Fruit fly (Drosophila melanogaster) whole organism, embryonic: ENCODE data around the gene CG17738.
A peak's percentile ranks its signal among the peaks of the same experiment; 100 is the strongest.

Experiments used
- BEAF-32 ChIP-seq: fragments of 200-800 bp; sonication (Bioruptor generic); optimal IDR thresholded peaks from 3 replicates; lab custom pipeline; 2017; ENCODE audit warnings: missing biosample characterization, missing genetic modification characterization, mild to moderate bottlenecking, moderate library complexity, missing genetic modification reagents
- CG16813 ChIP-seq: fragments of 200-800 bp; sonication (Bioruptor generic); IDR thresholded peaks from 3 replicates; pipeline ENCODE4 v1.3.6; 2022; ENCODE audit warnings: missing biosample characterization, missing genetic modification characterization; ENCODE audit not compliant: partially characterized antibody
- CG17361 ChIP-seq: fragments of 200-800 bp; sonication (Bioruptor generic); IDR thresholded peaks from 3 replicates; pipeline ENCODE4 v1.3.6; 2022; ENCODE audit warnings: missing biosample characterization, missing genetic modification characterization
- CG2116 ChIP-seq: fragments of 200-800 bp; sonication (Bioruptor generic); optimal IDR thresholded peaks from 3 replicates; lab custom pipeline; 2018; ENCODE audit warnings: missing biosample characterization, mild to moderate bottlenecking, missing genetic modification characterization
- CG3065 ChIP-seq: fragments of 200-800 bp; sonication (Bioruptor generic); optimal IDR thresholded peaks from 2 replicates; lab custom pipeline; 2016; ENCODE audit warnings: missing biosample characterization, missing genetic modification characterization
- CG31388 ChIP-seq: fragments of 200-800 bp; sonication (Bioruptor generic); optimal IDR thresholded peaks from 2 replicates; lab custom pipeline; 2016; ENCODE audit warnings: missing biosample characterization, missing genetic modification characterization
- CG33213 ChIP-seq: fragments of 200-800 bp; sonication (Bioruptor generic); optimal IDR thresholded peaks from 3 replicates; lab custom pipeline; 2016; ENCODE audit warnings: missing biosample characterization, missing genetic modification characterization
- CG3847 ChIP-seq: fragments of 200-800 bp; sonication (Bioruptor generic); IDR thresholded peaks from 2 replicates; pipeline ENCODE4 v1.3.6; 2022; ENCODE audit warnings: missing biosample characterization, missing genetic modification characterization
- CG6272 ChIP-seq: fragments of 200-800 bp; sonication (Bioruptor generic); IDR thresholded peaks from 2 replicates; pipeline ENCODE4 v1.3.6; 2022; ENCODE audit warnings: missing biosample characterization, missing genetic modification characterization
- CG6813 ChIP-seq: fragments of 200-800 bp; sonication (Bioruptor generic); optimal IDR thresholded peaks from 2 replicates; lab custom pipeline; 2017; ENCODE audit warnings: missing biosample characterization, missing genetic modification characterization, mild to moderate bottlenecking, moderate library complexity, missing genetic modification reagents
- CG6854 ChIP-seq: fragments of 200-800 bp; sonication (Bioruptor generic); optimal IDR thresholded peaks from 3 replicates; lab custom pipeline; 2017; ENCODE audit warnings: missing biosample characterization, mild to moderate bottlenecking, missing genetic modification characterization
- CG8359 ChIP-seq: fragments of 200-800 bp; sonication (Bioruptor generic); optimal IDR thresholded peaks from 2 replicates; lab custom pipeline; 2017; ENCODE audit warnings: missing biosample characterization, mild to moderate bottlenecking, missing genetic modification characterization, borderline replicate concordance
- CG8765 ChIP-seq: fragments of 200-800 bp; sonication (Bioruptor generic); IDR thresholded peaks from 2 replicates; pipeline ENCODE4 v1.3.6; 2022; ENCODE audit warnings: missing biosample characterization, missing genetic modification characterization
- CoRest ChIP-seq: fragments of 200-800 bp; sonication (Bioruptor generic); optimal IDR thresholded peaks from 3 replicates; lab custom pipeline; 2018; ENCODE audit warnings: missing biosample characterization, mild to moderate bottlenecking, missing genetic modification characterization, moderate library complexity
- Dad ChIP-seq: fragments of 200-800 bp; sonication (Bioruptor generic); optimal IDR thresholded peaks from 3 replicates; lab custom pipeline; 2016; ENCODE audit warnings: missing biosample characterization, missing genetic modification characterization
- Dek ChIP-seq: fragments of 200-800 bp; sonication (Bioruptor generic); optimal IDR thresholded peaks from 3 replicates; lab custom pipeline; 2019; ENCODE audit warnings: missing biosample characterization, mild to moderate bottlenecking, missing genetic modification characterization, moderate library complexity
- Eip74EF ChIP-seq, 2 experiments: fragments of 200-800 bp in 1 of 2; fragments of >200 bp in 1 of 2; sonication (Bioruptor generic) in 1 of 2; optimal IDR thresholded peaks; 2 replicates each; lab custom pipeline; 2017 to 2019; ENCODE audit warnings: missing biosample characterization in 2 of 2, missing genetic modification characterization in 2 of 2, mild to moderate bottlenecking in 1 of 2, moderate library complexity in 1 of 2
- GATAe ChIP-seq: fragments of 200-800 bp; sonication (Bioruptor generic); conservative IDR thresholded peaks from 2 replicates; pipeline ENCODE4 v1.3.6; 2022; ENCODE audit warnings: missing biosample characterization, missing genetic modification characterization
- Hr78 ChIP-seq, 2 experiments: fragments of 200-800 bp in 1 of 2; fragments of >200 bp in 1 of 2; sonication (Bioruptor generic) in 1 of 2; optimal IDR thresholded peaks; 2 replicates each; lab custom pipeline; 2017 to 2019; ENCODE audit warnings: missing biosample characterization in 2 of 2, missing genetic modification characterization in 2 of 2, mild to moderate bottlenecking in 1 of 2, moderate library complexity in 1 of 2
- NC2α ChIP-seq: fragments of 200-800 bp; sonication (Bioruptor generic); optimal IDR thresholded peaks from 2 replicates; lab custom pipeline; 2016; ENCODE audit warnings: missing biosample characterization, missing genetic modification characterization
- NC2β ChIP-seq: fragments of 200-800 bp; sonication (Bioruptor generic); optimal IDR thresholded peaks from 2 replicates; lab custom pipeline; 2016; ENCODE audit warnings: missing biosample characterization, missing genetic modification characterization
- Nf-YA ChIP-seq: fragments of 200-800 bp; sonication (Bioruptor generic); IDR thresholded peaks from 2 replicates; pipeline ENCODE4 v1.3.6; 2022; ENCODE audit warnings: missing biosample characterization, missing genetic modification characterization
- Nf-YB ChIP-seq: fragments of 200-800 bp; sonication (Bioruptor generic); optimal IDR thresholded peaks from 3 replicates; lab custom pipeline; 2019; ENCODE audit warnings: missing biosample characterization, mild to moderate bottlenecking, missing genetic modification characterization, moderate library complexity
- NfI ChIP-seq: fragments of 200-800 bp; sonication (Bioruptor generic); optimal IDR thresholded peaks from 3 replicates; lab custom pipeline; 2018; ENCODE audit warnings: missing biosample characterization, mild to moderate bottlenecking, missing genetic modification characterization, moderate library complexity
- Oaz ChIP-seq: fragments of 200-800 bp; sonication (Bioruptor generic); IDR thresholded peaks from 2 replicates; pipeline ENCODE4 v1.3.6; 2022; ENCODE audit warnings: missing biosample characterization, missing genetic modification characterization
- PHDP ChIP-seq: fragments of 200-800 bp; sonication (Bioruptor generic); optimal IDR thresholded peaks from 3 replicates; lab custom pipeline; 2018; ENCODE audit warnings: missing biosample characterization, mild to moderate bottlenecking, missing genetic modification characterization, moderate library complexity
- Scr ChIP-seq: fragments of 200-800 bp; sonication (Bioruptor generic); IDR thresholded peaks from 2 replicates; pipeline ENCODE4 v1.3.6; 2022; ENCODE audit warnings: missing biosample characterization, missing genetic modification characterization; ENCODE audit not compliant: partially characterized antibody
- YL-1 ChIP-seq: fragments of 200-800 bp; sonication (Bioruptor generic); optimal IDR thresholded peaks from 3 replicates; lab custom pipeline; 2017; ENCODE audit warnings: missing biosample characterization, mild to moderate bottlenecking, missing genetic modification characterization
- amos ChIP-seq: fragments of 200-800 bp; sonication (Bioruptor generic); IDR thresholded peaks from 2 replicates; pipeline ENCODE4 v1.3.6; 2022; ENCODE audit warnings: missing biosample characterization, missing genetic modification characterization; ENCODE audit not compliant: partially characterized antibody
- az2 ChIP-seq: fragments of 200-800 bp; sonication (Bioruptor generic); optimal IDR thresholded peaks from 3 replicates; lab custom pipeline; 2016; ENCODE audit warnings: missing biosample characterization, missing genetic modification characterization
- crol ChIP-seq: fragments of 200-800 bp; sonication (Bioruptor generic); IDR thresholded peaks from 2 replicates; pipeline ENCODE4 v1.3.6; 2022; ENCODE audit warnings: missing biosample characterization, missing genetic modification characterization
- dati ChIP-seq: fragments of 200-800 bp; sonication (Bioruptor generic); IDR thresholded peaks from 2 replicates; pipeline ENCODE4 v1.3.6; 2022; ENCODE audit warnings: missing biosample characterization, missing genetic modification characterization
- dmrt11E ChIP-seq: fragments of 200-800 bp; sonication (Bioruptor generic); optimal IDR thresholded peaks from 3 replicates; lab custom pipeline; 2018; ENCODE audit warnings: missing biosample characterization, mild to moderate bottlenecking, missing genetic modification characterization, moderate library complexity
- fd3F ChIP-seq: fragments of 200-800 bp; sonication (Bioruptor generic); optimal IDR thresholded peaks from 2 replicates; lab custom pipeline; 2018; ENCODE audit warnings: missing biosample characterization, mild to moderate bottlenecking, missing genetic modification characterization, moderate library complexity
- gcm ChIP-seq: fragments of 200-800 bp; sonication (Bioruptor generic); optimal IDR thresholded peaks from 2 replicates; lab custom pipeline; 2019; ENCODE audit warnings: missing biosample characterization, mild to moderate bottlenecking, missing genetic modification characterization, moderate library complexity
- gem ChIP-seq: fragments of 200-800 bp; sonication (Bioruptor generic); optimal IDR thresholded peaks from 2 replicates; lab custom pipeline; 2019; ENCODE audit warnings: missing biosample characterization, mild to moderate bottlenecking, missing genetic modification characterization, moderate library complexity
- gt ChIP-seq: fragments of 200-800 bp; sonication (Bioruptor generic); IDR thresholded peaks from 2 replicates; pipeline ENCODE4 v1.3.6; 2022; ENCODE audit warnings: missing biosample characterization, missing genetic modification characterization
- ham ChIP-seq: fragments of 200-800 bp; sonication (Bioruptor generic); IDR thresholded peaks from 2 replicates; pipeline ENCODE4 v1.3.6; 2022; ENCODE audit warnings: missing biosample characterization, missing genetic modification characterization
- inv ChIP-seq: fragments of 200-800 bp; sonication (Bioruptor generic); IDR thresholded peaks from 2 replicates; pipeline ENCODE4 v1.3.6; 2022; ENCODE audit warnings: missing biosample characterization, missing genetic modification characterization; ENCODE audit not compliant: partially characterized antibody
- jing ChIP-seq: fragments of 200-800 bp; sonication (Bioruptor generic); optimal IDR thresholded peaks from 2 replicates; lab custom pipeline; 2018; ENCODE audit warnings: missing biosample characterization, mild to moderate bottlenecking, missing genetic modification characterization
- knrl ChIP-seq: fragments of 200-800 bp; sonication (Bioruptor generic); IDR thresholded peaks from 3 replicates; pipeline ENCODE4 v1.3.6; 2022; ENCODE audit warnings: missing biosample characterization, missing genetic modification characterization; ENCODE audit not compliant: partially characterized antibody
- nerfin-2 ChIP-seq: fragments of 200-800 bp; sonication (Bioruptor generic); IDR thresholded peaks from 2 replicates; pipeline ENCODE4 v1.3.6; 2022; ENCODE audit warnings: missing biosample characterization, missing genetic modification characterization; ENCODE audit not compliant: partially characterized antibody
- pita ChIP-seq: fragments of 200-800 bp; sonication (Bioruptor generic); optimal IDR thresholded peaks from 2 replicates; lab custom pipeline; 2017; ENCODE audit warnings: missing biosample characterization, mild to moderate bottlenecking, missing genetic modification characterization
- stc ChIP-seq: fragments of 200-800 bp; sonication (Bioruptor generic); IDR thresholded peaks from 2 replicates; pipeline ENCODE4 v1.3.6; 2022; ENCODE audit warnings: missing biosample characterization, missing genetic modification characterization
- tll ChIP-seq, 2 experiments: fragments of 200-800 bp in 1 of 2; fragments of >200 bp in 1 of 2; sonication (Bioruptor generic) in 1 of 2; optimal IDR thresholded peaks; 2 replicates each; lab custom pipeline; 2017 to 2019; ENCODE audit warnings: missing biosample characterization in 2 of 2, missing genetic modification characterization in 2 of 2, mild to moderate bottlenecking in 1 of 2, moderate library complexity in 1 of 2
- tna ChIP-seq: fragments of 200-800 bp; sonication (Bioruptor generic); IDR thresholded peaks from 2 replicates; pipeline ENCODE4 v1.3.6; 2022; ENCODE audit warnings: missing biosample characterization, missing genetic modification characterization; ENCODE audit not compliant: partially characterized antibody
- wdn ChIP-seq: fragments of 200-800 bp; sonication (Bioruptor generic); IDR thresholded peaks from 2 replicates; pipeline ENCODE4 v1.3.6; 2022; ENCODE audit warnings: missing biosample characterization, missing genetic modification characterization

CG17738 gene

DNA sequence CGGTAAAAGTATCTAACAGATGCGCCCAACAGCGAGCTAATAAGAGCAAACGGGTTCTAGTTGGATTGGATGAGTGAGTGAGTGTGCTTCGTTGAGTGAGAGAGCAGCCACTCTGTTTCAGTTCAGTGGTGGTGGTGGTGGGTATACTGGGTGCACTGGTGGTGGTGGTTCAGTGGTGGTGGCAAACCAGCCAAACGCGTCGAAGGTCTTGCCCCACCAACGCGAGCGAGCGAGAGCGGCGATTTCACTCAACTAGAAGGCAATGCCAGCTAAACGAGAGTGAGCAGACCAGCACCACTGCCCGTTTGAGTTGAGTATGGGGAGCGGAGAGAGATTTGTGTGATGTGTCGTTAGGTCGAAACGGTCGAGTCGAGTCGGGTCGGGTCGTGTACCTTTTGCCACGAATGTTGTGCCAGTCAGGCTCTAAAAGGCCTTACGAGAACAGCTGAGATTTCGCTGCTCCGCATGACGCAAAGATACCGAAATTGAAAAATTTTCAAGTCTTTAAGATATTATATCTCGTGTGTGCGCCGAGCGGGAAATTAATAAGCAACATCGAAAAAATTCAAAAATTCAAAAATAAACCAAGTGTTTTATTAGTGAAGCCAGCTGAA, 10.1 kb downstream of the CG17738 start (continued):
- TF ChIP-seq stc (GFP tag; lab: Robert Waterston, UW) (no peak), tna (GFP tag; lab: Robert Waterston, UW) (peak; percentile 82), CG3065 (GFP tag; lab: Kevin White, UChicago) (no peak), CG6813 (GFP tag; lab: Kevin White, UChicago) (no peak), Nf-YB (GFP tag; lab: Kevin White, UChicago) (peak; percentile 99), gcm (GFP tag; lab: Kevin White, UChicago) (peak; percentile 4), tll (GFP tag; optimal IDR thresholded peaks at IDR 0.05; lab: Kevin White, UChicago) (no peak), ham (GFP tag; lab: Robert Waterston, UW) (no peak), jing (GFP tag; lab: Kevin White, UChicago) (peak; percentile 42), dmrt11E (tag; lab: Kevin White, UChicago) (no peak), CG16813 (GFP tag; lab: Robert Waterston, UW) (peak; percentile 55; the same call in 1 of the 3 replicates), CG6854 (GFP tag; lab: Kevin White, UChicago) (no peak), amos (GFP tag; lab: Robert Waterston, UW) (peak; percentile 71; the same call in 1 of the 2 replicates), YL-1 (GFP tag; lab: Kevin White, UChicago) (no peak), wdn (GFP tag; lab: Robert Waterston, UW) (no peak), Dad (no peak), CG17361 (no peak), gem (tag; lab: Kevin White, UChicago) (no peak), CoRest (tag; lab: Kevin White, UChicago) (peak; percentile 12), NC2β (GFP tag; lab: Kevin White, UChicago) (no peak), CG31388 (GFP tag; lab: Kevin White, UChicago) (no peak), Nf-YA (GFP tag; lab: Robert Waterston, UW) (peak; percentile 87), PHDP (no peak), dati (GFP tag; lab: Robert Waterston, UW) (no peak), CG6272 (no peak), NC2α (GFP tag; lab: Kevin White, UChicago) (no peak), crol (GFP tag; lab: Robert Waterston, UW) (peak; percentile 84), nerfin-2 (GFP tag; lab: Robert Waterston, UW) (peak; percentile 65; the same call in 1 of the 2 replicates)

DNA sequence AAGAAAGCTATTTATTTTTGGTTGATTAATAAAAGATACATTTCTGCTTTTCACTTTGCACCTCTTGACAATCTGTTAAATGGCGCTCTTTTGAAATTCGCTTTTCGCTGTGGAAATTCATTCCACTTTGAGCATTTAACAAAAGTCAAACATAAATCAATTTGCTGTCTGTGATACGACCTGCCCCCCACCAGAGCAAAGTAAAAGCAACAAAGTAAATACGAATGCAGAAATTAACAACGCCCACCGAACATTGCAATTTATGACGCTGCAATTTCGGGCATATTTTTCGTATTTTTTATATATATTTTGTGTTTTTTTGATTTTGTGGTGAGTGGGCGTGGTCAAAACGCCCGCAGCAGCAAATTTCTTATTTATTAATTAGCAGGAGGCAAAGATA, 14.9 kb downstream of the CG17738 start:
- TF ChIP-seq gt (GFP tag; lab: Robert Waterston, UW): no peak
- no peak for TF ChIP-seq Scr (GFP tag; lab: Robert Waterston, UW)
- no peak for TF ChIP-seq Eip74EF (GFP tag; optimal IDR thresholded peaks at IDR 0.05; lab: Kevin White, UChicago)
- TF ChIP-seq pita (GFP tag; lab: Kevin White, UChicago): no peak
- TF ChIP-seq Oaz: no peak
- no peak for TF ChIP-seq NfI (GFP tag; lab: Kevin White, UChicago)
- TF ChIP-seq az2 (GFP tag; lab: Kevin White, UChicago): no peak
- TF ChIP-seq knrl (GFP tag; lab: Robert Waterston, UW): no peak
- TF ChIP-seq CG3847: no peak
- TF ChIP-seq BEAF-32 (GFP tag; lab: Kevin White, UChicago): no peak
- TF ChIP-seq Hr78 (GFP tag; optimal IDR thresholded peaks at IDR 0.05; lab: Kevin White, UChicago): no peak
- no peak for TF ChIP-seq GATAe (GFP tag; lab: Robert Waterston, UW)
- TF ChIP-seq Dek (tag; lab: Kevin White, UChicago): no peak
- TF ChIP-seq CG8359: no peak
- no peak for TF ChIP-seq CoRest (tag; lab: Kevin White, UChicago)
- no peak for TF ChIP-seq inv (GFP tag; lab: Robert Waterston, UW)
- no peak for TF ChIP-seq CG33213 (GFP tag; lab: Kevin White, UChicago)
- TF ChIP-seq fd3F (GFP tag; lab: Kevin White, UChicago): no peak
- no peak for TF ChIP-seq CG8765 (GFP tag; lab: Robert Waterston, UW)
- no peak for TF ChIP-seq CG2116 (GFP tag; lab: Kevin White, UChicago)
